Fruit fly (Drosophila melanogaster): ENCODE measurements around the gene Pomp.

DNA sequence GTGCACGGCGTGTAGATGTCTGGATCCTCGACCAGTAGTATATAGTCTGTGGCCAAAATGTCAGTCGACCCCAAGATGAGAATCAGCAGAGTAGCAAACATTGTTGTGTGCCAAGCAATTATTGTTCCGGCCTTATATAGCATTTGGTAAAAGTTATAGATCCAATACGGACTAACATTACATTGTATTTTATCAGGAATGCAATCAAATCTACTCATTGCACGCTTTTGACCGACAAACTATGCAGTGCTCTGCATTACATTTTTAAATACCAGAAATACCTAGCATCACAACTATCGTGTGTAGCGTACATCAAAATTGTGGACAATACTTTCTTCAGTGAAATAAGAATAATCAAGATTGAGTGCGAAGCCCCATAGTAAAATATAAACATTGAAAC, 33.3 kb downstream of the Pomp start, which contains the start of gene CheB38c:
- no peak for TF ChIP-seq CG8478 (optimal IDR thresholded peaks at IDR 0.05)
- no peak for TF ChIP-seq CTCF (optimal IDR thresholded peaks at IDR 0.05)

Measured in S2 (cell line).